Fruit fly (Drosophila melanogaster): ENCODE results near the gene GstT3.

dm6 chrX:20495117-20495516 is 27.9 kb downstream of the GstT3 start:
- TF ChIP-seq fd96Ca (GFP tag; IDR thresholded peaks at IDR 0.05) (no peak), EcR (GFP tag; optimal IDR thresholded peaks at IDR 0.05) (no peak), CG14655 (GFP tag; optimal IDR thresholded peaks at IDR 0.05) (no peak), D1 (tag; optimal IDR thresholded peaks at IDR 0.05) (no peak), Pif1A (GFP tag; optimal IDR thresholded peaks at IDR 0.05) (no peak), CG8159 (tag; optimal IDR thresholded peaks at IDR 0.05) (no peak), CG15710 (tag; optimal IDR thresholded peaks at IDR 0.05) (no peak), CG13204 (GFP tag; optimal IDR thresholded peaks at IDR 0.05) (no peak), CG12605 (GFP tag; IDR thresholded peaks at IDR 0.05) (no peak), Ets98B (GFP tag; IDR thresholded peaks at IDR 0.05) (no peak)
